Worm (Caenorhabditis elegans) whole organism, L1 larva: ENCODE results near the gene T07F10.5.

Experiments used
- elt-2 ChIP-seq: sonication (generic microtip); optimal IDR thresholded peaks from 2 replicates; lab custom pipeline; 2016; ENCODE audit warnings: missing genetic modification characterization, mild to moderate bottlenecking, inconsistent platforms, missing compliant biosample characterization, missing genetic modification reagents
- hlh-17 ChIP-seq: fragments of 200-800 bp; sonication (Bioruptor generic); optimal IDR thresholded peaks from 2 replicates; lab custom pipeline; 2018; ENCODE audit warnings: missing genetic modification characterization, mild to moderate bottlenecking, missing compliant biosample characterization, moderate library complexity, borderline replicate concordance
- unc-62 ChIP-seq: fragments of 150-350 bp; optimal IDR thresholded peaks from 2 replicates; lab custom pipeline; 2014; ENCODE audit warnings: missing biosample characterization, missing genetic modification reagents, missing genetic modification characterization

DNA sequence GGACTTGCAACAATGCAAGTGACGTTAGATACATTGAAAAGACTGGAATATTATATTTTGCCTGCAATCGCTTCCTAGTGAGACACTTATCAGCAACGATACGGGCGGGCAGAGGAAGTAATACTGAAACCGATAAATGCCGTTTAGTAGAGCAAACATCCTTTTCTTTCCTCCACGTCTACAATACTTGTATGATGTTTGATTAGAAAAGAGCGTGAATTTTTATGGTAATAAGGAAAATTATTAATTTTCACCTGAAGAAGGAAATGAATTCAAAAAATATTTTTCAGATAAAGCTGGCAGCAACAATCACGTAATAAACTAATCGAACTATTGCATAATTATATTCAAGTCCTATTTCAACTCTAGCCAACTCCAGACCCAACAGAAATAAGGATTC, 10.9 kb upstream of the T07F10.5 start, which contains the start of gene C44H9.7:
- TF ChIP-seq hlh-17 (GFP tag; lab: Kevin White, UChicago): no peak
- TF ChIP-seq unc-62: no peak
- peak; percentile 5 for TF ChIP-seq elt-2 (tag; lab: Kevin White, UChicago)
